Fruit fly (Drosophila melanogaster): ENCODE data around the gene Raf.

The Raf gene

DNA sequence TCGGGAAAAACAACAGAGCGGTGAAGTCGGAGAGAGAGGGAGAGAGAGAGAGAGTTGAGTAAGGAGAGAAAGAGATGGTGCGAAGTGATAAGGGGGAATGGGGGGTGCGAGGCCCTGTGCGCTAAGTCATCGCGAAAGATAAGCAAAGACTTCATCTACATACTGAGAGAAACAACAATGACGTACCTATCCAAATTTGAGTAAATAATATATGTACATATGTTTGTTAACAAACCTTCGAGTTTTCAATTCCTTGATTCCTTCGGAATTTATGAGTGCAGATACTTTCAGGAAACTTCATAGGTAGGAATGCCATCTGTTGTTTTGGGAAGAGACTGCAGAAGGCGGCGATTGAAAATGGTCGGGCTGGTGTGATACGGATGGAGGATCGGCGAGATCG lies 41.2 kb downstream of the Raf start:
- no peak for TF ChIP-seq cnc (optimal IDR thresholded peaks at IDR 0.05)
- TF ChIP-seq Hr96 (GFP tag; optimal IDR thresholded peaks at IDR 0.05) = no peak
- TF ChIP-seq CG33017 (tag; optimal IDR thresholded peaks at IDR 0.05) = no peak
- no peak for TF ChIP-seq CG1620 (GFP tag; optimal IDR thresholded peaks at IDR 0.05)
- TF ChIP-seq Crg-1 (GFP tag; optimal IDR thresholded peaks at IDR 0.05) = no peak
- TF ChIP-seq toe (GFP tag; optimal IDR thresholded peaks at IDR 0.05) = no peak
- no peak for TF ChIP-seq bab1 (GFP tag; optimal IDR thresholded peaks at IDR 0.05)
- TF ChIP-seq ovo (GFP tag; optimal IDR thresholded peaks at IDR 0.05) = no peak
- TF ChIP-seq CG12768 (GFP tag; optimal IDR thresholded peaks at IDR 0.05) = no peak
- TF ChIP-seq pad (GFP tag; optimal IDR thresholded peaks at IDR 0.05) = no peak

DNA sequence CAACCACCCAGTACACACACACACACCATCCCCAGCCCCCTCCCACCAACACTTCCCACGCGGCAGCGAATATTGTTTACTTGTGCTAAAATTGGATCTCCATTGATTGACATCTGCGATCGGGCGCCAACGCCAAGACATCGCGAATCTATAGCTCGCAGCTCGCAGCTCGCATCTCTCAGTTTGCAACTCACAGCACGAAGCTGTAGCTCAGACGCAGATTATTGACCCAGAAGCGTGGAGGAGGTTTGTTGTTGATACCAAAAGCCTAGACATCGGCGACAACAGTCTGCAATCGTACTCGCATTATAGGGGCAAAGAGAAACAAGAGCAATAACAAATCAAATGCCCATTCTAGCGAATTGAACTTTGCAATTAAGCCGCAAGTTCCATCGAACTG lies 41.9 kb downstream of the Raf start:
- TF ChIP-seq CG11617 (GFP tag; optimal IDR thresholded peaks at IDR 0.05) (no peak), CG33017 (tag; optimal IDR thresholded peaks at IDR 0.05) (no peak), CG5204 (GFP tag; optimal IDR thresholded peaks at IDR 0.05) (no peak), Clk (GFP tag; optimal IDR thresholded peaks at IDR 0.05) (no peak), CG7101 (tag; optimal IDR thresholded peaks at IDR 0.05) (no peak), kay (GFP tag; ENCODE audit: borderline replicate concordance) (no peak), Hr96 (GFP tag; optimal IDR thresholded peaks at IDR 0.05) (no peak)

DNA sequence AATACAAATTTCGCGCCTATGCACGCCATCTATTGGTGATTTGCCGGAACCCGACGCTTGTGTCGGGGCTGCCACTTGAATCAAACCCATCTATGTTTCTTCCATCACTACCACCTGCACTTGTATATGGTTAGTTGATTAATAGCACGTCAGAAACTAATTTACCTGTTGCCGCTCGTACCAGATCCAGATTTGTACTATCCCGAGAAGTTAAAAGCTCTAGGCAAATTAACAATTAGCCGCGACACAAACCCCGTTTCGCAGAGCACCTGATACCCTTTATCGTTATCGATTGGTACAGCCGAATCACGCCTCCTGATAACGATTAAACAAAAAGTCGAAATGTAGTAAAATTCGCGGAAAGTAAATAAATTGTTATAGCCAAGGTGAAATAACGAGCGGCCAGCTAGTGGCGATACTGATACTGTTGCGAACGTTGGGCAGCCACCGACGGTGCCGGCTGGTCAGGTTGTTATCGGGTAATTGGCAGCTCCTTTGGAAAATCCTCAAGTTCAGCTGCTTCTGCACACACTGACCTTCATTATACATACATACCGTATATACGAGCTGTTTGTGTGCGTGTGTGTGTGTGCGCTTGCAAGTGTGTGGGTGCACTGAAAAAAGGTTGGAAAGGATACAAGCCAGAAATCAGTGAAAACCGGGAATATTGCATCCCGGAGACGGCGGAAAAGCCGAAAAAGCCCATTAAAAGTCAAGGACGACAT lies 44.9 kb downstream of the Raf start:
- TF ChIP-seq CG5204 (GFP tag; optimal IDR thresholded peaks at IDR 0.05) (no peak), bab1 (GFP tag; optimal IDR thresholded peaks at IDR 0.05) (peak; percentile 74), CG1620 (GFP tag; optimal IDR thresholded peaks at IDR 0.05) (peak; percentile 35), CG7101 (tag; optimal IDR thresholded peaks at IDR 0.05) (peak; percentile 8), CG14711 (tag; optimal IDR thresholded peaks at IDR 0.05) (peak; percentile 5), pad (GFP tag; optimal IDR thresholded peaks at IDR 0.05) (peak; percentile 23), Mnt (GFP tag; optimal IDR thresholded peaks at IDR 0.05) (peak; percentile 53), CG11617 (GFP tag; optimal IDR thresholded peaks at IDR 0.05) (peak; percentile 9), CG7045 (GFP tag; optimal IDR thresholded peaks at IDR 0.05) (no peak), tj (GFP tag; optimal IDR thresholded peaks at IDR 0.05) (no peak)

DNA sequence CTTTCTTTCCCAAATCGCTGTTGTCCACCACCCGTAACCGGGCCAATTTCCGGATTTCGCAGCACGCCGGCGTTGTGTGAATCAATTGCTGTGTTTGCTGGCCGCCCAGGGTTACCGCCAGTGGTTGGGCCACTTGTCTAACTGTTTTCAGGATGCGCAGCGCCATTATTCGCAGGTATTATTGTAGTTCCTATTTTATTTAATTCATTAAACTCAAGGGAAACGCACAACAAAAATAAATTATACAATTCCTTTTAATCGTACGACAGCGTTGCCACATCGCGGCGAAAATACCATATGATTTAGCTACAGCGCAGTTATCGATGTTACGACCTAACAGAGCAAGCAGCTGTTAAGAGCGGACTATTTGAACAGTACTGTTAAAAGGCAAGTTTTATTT lies 49.1 kb downstream of the Raf start, which contains the start of gene mRpL14:
TSS of gene mRpL14 (minus strand) at position 280 of the 400 bp plus-strand sequence.
- TF ChIP-seq CG5204 (GFP tag; optimal IDR thresholded peaks at IDR 0.05) (no peak), bab1 (GFP tag; optimal IDR thresholded peaks at IDR 0.05) (peak; percentile 41)

DNA sequence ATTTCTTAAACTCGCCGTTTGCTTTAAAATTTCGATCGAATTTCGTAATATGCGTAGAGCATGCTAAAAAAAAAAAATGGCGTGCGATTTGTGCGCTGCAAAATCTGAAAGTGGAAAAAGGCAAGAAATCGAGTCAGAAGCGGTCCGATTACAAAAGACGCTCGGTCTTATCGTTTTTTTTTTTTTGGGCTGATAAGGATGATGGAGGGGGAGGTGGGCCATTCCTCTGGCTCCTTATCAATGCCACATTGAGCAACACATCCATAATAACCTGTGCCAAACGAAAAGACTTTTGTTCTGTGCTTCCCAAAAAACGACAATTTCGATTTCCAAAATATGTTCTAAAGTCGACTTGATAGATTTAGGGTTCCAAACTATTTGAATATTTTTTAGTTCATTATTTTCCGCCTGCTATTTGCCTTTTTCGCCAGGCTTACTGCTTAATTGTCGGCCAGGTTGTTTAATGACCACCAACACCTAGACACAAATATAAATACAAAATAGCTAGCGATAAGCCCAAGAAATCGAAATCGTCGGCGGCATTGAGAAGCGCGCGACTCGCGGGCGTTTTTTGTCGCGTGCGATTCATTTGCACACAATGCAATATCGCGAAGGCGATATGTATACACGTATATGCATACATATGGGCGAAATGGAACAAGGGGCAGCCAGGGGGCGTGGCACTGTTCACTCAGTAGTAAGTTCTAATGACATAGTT lies 54.4 kb downstream of the Raf start:
- TF ChIP-seq Mnt (GFP tag; optimal IDR thresholded peaks at IDR 0.05) = no peak
- no peak for TF ChIP-seq CG12768 (GFP tag; optimal IDR thresholded peaks at IDR 0.05)
- no peak for TF ChIP-seq CG14711 (tag; optimal IDR thresholded peaks at IDR 0.05)
- no peak for TF ChIP-seq cnc (optimal IDR thresholded peaks at IDR 0.05)
- TF ChIP-seq CG11617 (GFP tag; optimal IDR thresholded peaks at IDR 0.05) = no peak
- TF ChIP-seq tj (GFP tag; optimal IDR thresholded peaks at IDR 0.05) = no peak
- TF ChIP-seq CG1620 (GFP tag; optimal IDR thresholded peaks at IDR 0.05) = no peak
- no peak for TF ChIP-seq cic (GFP tag; optimal IDR thresholded peaks at IDR 0.05)
- no peak for TF ChIP-seq CG5204 (GFP tag; optimal IDR thresholded peaks at IDR 0.05)
- no peak for TF ChIP-seq pad (GFP tag; optimal IDR thresholded peaks at IDR 0.05)
- TF ChIP-seq Clk (GFP tag; optimal IDR thresholded peaks at IDR 0.05) = no peak
- no peak for TF ChIP-seq toe (GFP tag; optimal IDR thresholded peaks at IDR 0.05)

DNA sequence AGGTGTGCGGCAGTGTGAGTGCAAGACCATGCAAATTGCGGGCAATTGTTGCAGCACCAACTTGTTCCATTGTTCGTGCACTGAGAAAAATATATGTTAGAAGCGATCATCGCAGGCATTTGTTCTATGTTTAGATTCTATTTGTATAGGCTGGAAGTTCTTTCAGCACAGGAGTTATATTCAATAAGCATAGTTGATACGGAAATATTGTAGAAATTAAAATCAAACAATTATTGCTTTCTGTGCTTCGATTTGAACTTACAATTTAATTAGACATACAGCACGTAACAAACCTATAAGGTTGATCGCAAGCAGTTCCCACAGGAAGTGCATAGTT lies 54.9 kb downstream of the Raf start:
- TF ChIP-seq CG12768 (GFP tag; optimal IDR thresholded peaks at IDR 0.05) (no peak), cic (GFP tag; optimal IDR thresholded peaks at IDR 0.05) (no peak), CG7101 (tag; optimal IDR thresholded peaks at IDR 0.05) (no peak), bab1 (GFP tag; optimal IDR thresholded peaks at IDR 0.05) (no peak), pad (GFP tag; optimal IDR thresholded peaks at IDR 0.05) (no peak), ovo (GFP tag; optimal IDR thresholded peaks at IDR 0.05) (no peak)

DNA sequence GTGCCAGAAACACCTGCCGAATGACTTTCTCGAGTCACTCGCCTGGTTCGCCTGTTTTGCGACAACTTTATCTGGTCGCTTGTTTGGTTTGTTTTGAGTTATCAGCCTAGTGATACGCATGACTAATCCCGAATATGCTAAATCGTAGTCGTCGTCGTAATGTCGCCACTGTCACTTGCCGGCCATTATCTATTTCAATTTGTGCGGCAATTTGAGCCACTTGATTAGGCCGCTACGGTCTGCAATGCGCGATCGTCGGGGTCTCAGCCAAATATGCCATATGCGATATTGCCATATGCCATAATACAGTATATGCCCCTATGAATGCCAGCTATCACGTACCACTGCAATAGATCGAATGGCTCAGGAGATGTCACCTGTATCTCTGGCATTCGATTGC lies 57.6 kb downstream of the Raf start:
- no peak for TF ChIP-seq CG7101 (tag; optimal IDR thresholded peaks at IDR 0.05)
- TF ChIP-seq cnc (optimal IDR thresholded peaks at IDR 0.05) = no peak
- no peak for TF ChIP-seq Hr96 (GFP tag; optimal IDR thresholded peaks at IDR 0.05)
- no peak for TF ChIP-seq CG12768 (GFP tag; optimal IDR thresholded peaks at IDR 0.05)
- TF ChIP-seq CG1620 (GFP tag; optimal IDR thresholded peaks at IDR 0.05) = no peak
- peak; percentile 9 for TF ChIP-seq Mnt (GFP tag; optimal IDR thresholded peaks at IDR 0.05)
- no peak for TF ChIP-seq CG14711 (tag; optimal IDR thresholded peaks at IDR 0.05)
- TF ChIP-seq CG5204 (GFP tag; optimal IDR thresholded peaks at IDR 0.05) = no peak
- TF ChIP-seq CG33017 (tag; optimal IDR thresholded peaks at IDR 0.05) = no peak
- no peak for TF ChIP-seq CG7045 (GFP tag; optimal IDR thresholded peaks at IDR 0.05)
- no peak for TF ChIP-seq pad (GFP tag; optimal IDR thresholded peaks at IDR 0.05)
- peak; percentile 39 for TF ChIP-seq kay (GFP tag; ENCODE audit: borderline replicate concordance)
